Fruit fly (Drosophila melanogaster): ENCODE results near the gene X11L.

DNA sequence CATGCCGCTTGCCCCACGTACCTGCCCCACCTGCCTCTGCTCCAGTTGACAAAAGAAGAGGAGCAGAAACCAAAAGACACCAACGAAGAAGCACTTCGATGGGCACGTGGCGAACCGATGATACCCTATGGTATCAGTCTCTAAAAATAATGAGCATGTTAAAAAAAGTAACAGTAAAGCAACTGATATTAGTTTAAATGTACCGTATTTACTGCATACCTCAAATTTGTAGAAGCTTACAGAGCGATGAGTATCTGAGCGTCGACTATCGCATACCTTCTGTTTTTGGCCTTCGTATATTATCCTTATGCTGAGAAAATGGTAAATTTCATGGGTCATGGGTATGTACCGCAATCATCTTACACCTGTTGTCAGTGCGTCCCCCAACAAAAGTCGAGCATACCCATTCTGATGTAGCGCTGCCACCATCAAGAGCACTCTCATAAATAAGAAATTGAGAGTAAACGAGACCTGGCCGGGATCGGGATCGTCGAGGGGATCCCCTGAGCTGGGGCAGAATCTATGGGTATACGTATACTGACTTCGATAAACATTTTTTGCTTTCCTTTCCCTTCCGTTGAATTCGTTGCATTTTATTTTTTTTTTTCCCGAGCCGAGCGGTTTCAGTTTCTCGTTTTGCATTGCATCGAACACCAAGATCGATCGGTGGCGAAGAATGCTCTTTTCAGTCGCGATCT, 28.3 kb upstream of the X11L start:
- TF ChIP-seq Dfd (GFP tag; optimal IDR thresholded peaks at IDR 0.05) (no peak), woc (GFP tag; optimal IDR thresholded peaks at IDR 0.05) (peak; percentile 90), CG9705 (GFP tag; optimal IDR thresholded peaks at IDR 0.05) (no peak), foxo (GFP tag; optimal IDR thresholded peaks at IDR 0.05) (peak in 1 of 2 experiments; percentile 71), h (GFP tag; optimal IDR thresholded peaks at IDR 0.05) (peak; percentile 60), br (GFP tag; optimal IDR thresholded peaks at IDR 0.05) (peak; percentile 71), psq (GFP tag; optimal IDR thresholded peaks at IDR 0.05) (peak; percentile 78), ey (GFP tag; optimal IDR thresholded peaks at IDR 0.05) (peak; percentile 73), usp (GFP tag; optimal IDR thresholded peaks at IDR 0.05) (no peak), Rel (GFP tag; optimal IDR thresholded peaks at IDR 0.05) (no peak), Rel (tag; optimal IDR thresholded peaks at IDR 0.05) (peak; percentile 81), Abd-B (GFP tag; optimal IDR thresholded peaks at IDR 0.05) (no peak)
